Fruit fly (Drosophila melanogaster) whole organism, embryonic: ENCODE data around the gene PDCD-5.

ENCODE experiments used
- B-H1 ChIP-seq: fragments of 200-800 bp; sonication (Bioruptor generic); IDR thresholded peaks from 3 replicates; pipeline ENCODE4 v1.3.6; 2022; ENCODE audit warnings: missing biosample characterization, missing genetic modification characterization
- Bgb ChIP-seq: fragments of 200-800 bp; sonication (Bioruptor generic); IDR thresholded peaks from 2 replicates; pipeline ENCODE4 v1.3.6; 2022; ENCODE audit warnings: missing biosample characterization, missing genetic modification characterization; ENCODE audit not compliant: partially characterized antibody
- CG10147 ChIP-seq: fragments of 200-800 bp; sonication (Bioruptor generic); optimal IDR thresholded peaks from 2 replicates; lab custom pipeline; 2019; ENCODE audit warnings: missing biosample characterization, mild to moderate bottlenecking, missing genetic modification characterization, moderate library complexity
- CG10959 ChIP-seq: fragments of 200-800 bp; sonication (Bioruptor generic); IDR thresholded peaks from 2 replicates; pipeline ENCODE4 v1.3.6; 2022; ENCODE audit warnings: missing biosample characterization, missing genetic modification characterization
- CG12299 ChIP-seq: fragments of 200-800 bp; sonication (Bioruptor generic); optimal IDR thresholded peaks from 2 replicates; lab custom pipeline; 2018; ENCODE audit warnings: missing biosample characterization, mild to moderate bottlenecking, missing genetic modification characterization
- CG13894 ChIP-seq: fragments of 200-800 bp; sonication (Bioruptor generic); optimal IDR thresholded peaks from 3 replicates; lab custom pipeline; 2018; ENCODE audit warnings: missing biosample characterization, mild to moderate bottlenecking, missing genetic modification characterization, moderate library complexity
- CG14441 ChIP-seq: fragments of 200-800 bp; sonication (Bioruptor generic); IDR thresholded peaks from 2 replicates; pipeline ENCODE4 v1.3.6; 2022; ENCODE audit warnings: missing biosample characterization, missing genetic modification characterization
- CG14710 ChIP-seq: fragments of 200-800 bp; sonication (Bioruptor generic); optimal IDR thresholded peaks from 3 replicates; lab custom pipeline; 2019; ENCODE audit warnings: missing biosample characterization, mild to moderate bottlenecking, missing genetic modification characterization, moderate library complexity
- CG14965 ChIP-seq: fragments of 200-800 bp; sonication (Bioruptor generic); optimal IDR thresholded peaks from 2 replicates; lab custom pipeline; 2016; ENCODE audit warnings: missing biosample characterization, missing genetic modification characterization, borderline replicate concordance
- CG1529 ChIP-seq: fragments of 200-800 bp; sonication (Bioruptor generic); optimal IDR thresholded peaks from 3 replicates; lab custom pipeline; 2018; ENCODE audit warnings: missing biosample characterization, missing genetic modification characterization
- CG1603 ChIP-seq: fragments of 200-800 bp; sonication (Bioruptor generic); optimal IDR thresholded peaks from 2 replicates; lab custom pipeline; 2019; ENCODE audit warnings: missing biosample characterization, mild to moderate bottlenecking, missing genetic modification characterization, moderate library complexity
- CG17802 ChIP-seq: fragments of 200-800 bp; sonication (Bioruptor generic); optimal IDR thresholded peaks from 2 replicates; lab custom pipeline; 2018; ENCODE audit warnings: missing biosample characterization, mild to moderate bottlenecking, missing genetic modification characterization, moderate library complexity
- CG2678 ChIP-seq: fragments of 200-800 bp; sonication (Bioruptor generic); optimal IDR thresholded peaks from 3 replicates; lab custom pipeline; 2019; ENCODE audit warnings: missing biosample characterization, mild to moderate bottlenecking, missing genetic modification characterization, moderate library complexity
- CG31388 ChIP-seq: fragments of 200-800 bp; sonication (Bioruptor generic); optimal IDR thresholded peaks from 2 replicates; lab custom pipeline; 2016; ENCODE audit warnings: missing biosample characterization, missing genetic modification characterization
- CG33213 ChIP-seq: fragments of 200-800 bp; sonication (Bioruptor generic); optimal IDR thresholded peaks from 3 replicates; lab custom pipeline; 2016; ENCODE audit warnings: missing biosample characterization, missing genetic modification characterization
- CG42726 ChIP-seq: fragments of 200-800 bp; sonication (Bioruptor generic); IDR thresholded peaks from 2 replicates; pipeline ENCODE4 v1.3.6; 2022; ENCODE audit warnings: missing biosample characterization, missing genetic modification characterization; ENCODE audit not compliant: partially characterized antibody
- CG9609 ChIP-seq: fragments of 200-800 bp; sonication (Bioruptor generic); optimal IDR thresholded peaks from 3 replicates; lab custom pipeline; 2016; ENCODE audit warnings: missing biosample characterization, missing genetic modification characterization
- CkIIα-i1 ChIP-seq: fragments of 200-800 bp; sonication (Bioruptor generic); IDR thresholded peaks from 2 replicates; pipeline ENCODE4 v1.3.6; 2022; ENCODE audit warnings: missing biosample characterization, missing genetic modification characterization
- H2.0 ChIP-seq: fragments of 200-800 bp; sonication (Bioruptor generic); IDR thresholded peaks from 2 replicates; pipeline ENCODE4 v1.3.6; 2022; ENCODE audit warnings: missing biosample characterization, missing genetic modification characterization
- Hey ChIP-seq: fragments of 200-800 bp; sonication (Bioruptor generic); optimal IDR thresholded peaks from 3 replicates; lab custom pipeline; 2018; ENCODE audit warnings: missing biosample characterization, mild to moderate bottlenecking, missing genetic modification characterization
- Lpt ChIP-seq: fragments of >200 bp; optimal IDR thresholded peaks from 2 replicates; lab custom pipeline; 2018; ENCODE audit warnings: missing biosample characterization, missing genetic modification characterization
- MESR4 ChIP-seq: fragments of 200-800 bp; sonication (Bioruptor generic); optimal IDR thresholded peaks from 2 replicates; lab custom pipeline; 2018; ENCODE audit warnings: missing biosample characterization, mild to moderate bottlenecking, missing genetic modification characterization, moderate library complexity
- Mad ChIP-seq: fragments of 200-800 bp; sonication (Bioruptor generic); optimal IDR thresholded peaks from 2 replicates; lab custom pipeline; 2016; ENCODE audit warnings: missing biosample characterization, missing genetic modification characterization
- Med ChIP-seq: fragments of 200-800 bp; sonication (Bioruptor generic); peaks from one replicate; lab custom pipeline; 2016; ENCODE audit warnings: missing biosample characterization, missing genetic modification characterization, mild to moderate bottlenecking, inconsistent platforms, moderate library complexity
- Mes4 ChIP-seq: fragments of 200-800 bp; sonication (Bioruptor generic); optimal IDR thresholded peaks from 2 replicates; lab custom pipeline; 2016; ENCODE audit warnings: missing biosample characterization, missing genetic modification characterization
- NFAT ChIP-seq: fragments of 200-800 bp; sonication (Bioruptor generic); IDR thresholded peaks from 2 replicates; pipeline ENCODE4 v1.3.6; 2022; ENCODE audit warnings: missing biosample characterization, missing genetic modification characterization
- NK7.1 ChIP-seq: fragments of 200-800 bp; sonication (Bioruptor generic); optimal IDR thresholded peaks from 3 replicates; lab custom pipeline; 2016; ENCODE audit warnings: missing biosample characterization, missing genetic modification characterization
- Neu2 ChIP-seq: fragments of 200-800 bp; sonication (Bioruptor generic); optimal IDR thresholded peaks from 3 replicates; lab custom pipeline; 2016; ENCODE audit warnings: missing biosample characterization, missing genetic modification characterization, borderline replicate concordance
- Sox102F ChIP-seq: fragments of 200-800 bp; sonication (Bioruptor generic); optimal IDR thresholded peaks from 2 replicates; lab custom pipeline; 2018; ENCODE audit warnings: missing biosample characterization, mild to moderate bottlenecking, missing genetic modification characterization, moderate library complexity
- Taf1 ChIP-seq: fragments of 200-800 bp; sonication (Bioruptor generic); IDR thresholded peaks from 2 replicates; pipeline ENCODE4 v1.3.6; 2022; ENCODE audit warnings: missing biosample characterization, missing genetic modification characterization
- ara ChIP-seq: fragments of 200-800 bp; sonication (Bioruptor generic); IDR thresholded peaks from 2 replicates; pipeline ENCODE4 v1.3.6; 2022; ENCODE audit warnings: missing biosample characterization, missing genetic modification characterization
- ato ChIP-seq: fragments of 200-800 bp; sonication (Bioruptor generic); IDR thresholded peaks from 2 replicates; pipeline ENCODE4 v1.3.6; 2022; ENCODE audit warnings: missing biosample characterization, missing genetic modification characterization; ENCODE audit not compliant: partially characterized antibody
- br ChIP-seq: fragments of >200 bp; optimal IDR thresholded peaks from 2 replicates; lab custom pipeline; 2017
- bsh ChIP-seq, 2 experiments: fragments of 200-800 bp; sonication (Bioruptor generic); optimal IDR thresholded peaks; 2 replicates each; lab custom pipeline; 2017 to 2018; ENCODE audit warnings: mild to moderate bottlenecking in 2 of 2, missing biosample characterization in 2 of 2, missing genetic modification characterization in 2 of 2, moderate library complexity in 1 of 2
- chinmo ChIP-seq: fragments of 200-800 bp; sonication (Bioruptor generic); IDR thresholded peaks from 4 replicates; pipeline ENCODE4 v1.3.6; 2022; ENCODE audit warnings: missing biosample characterization, missing genetic modification characterization; ENCODE audit not compliant: partially characterized antibody
- crol ChIP-seq: fragments of 200-800 bp; sonication (Bioruptor generic); IDR thresholded peaks from 2 replicates; pipeline ENCODE4 v1.3.6; 2022; ENCODE audit warnings: missing biosample characterization, missing genetic modification characterization
- da ChIP-seq: fragments of 200-800 bp; sonication (Bioruptor generic); optimal IDR thresholded peaks from 2 replicates; lab custom pipeline; 2016; ENCODE audit warnings: missing biosample characterization, missing genetic modification characterization
- dm ChIP-seq: fragments of 200-800 bp; sonication (Bioruptor generic); optimal IDR thresholded peaks from 3 replicates; lab custom pipeline; 2016; ENCODE audit warnings: missing biosample characterization, missing genetic modification characterization
- ems ChIP-seq: fragments of 200-800 bp; sonication (Bioruptor generic); optimal IDR thresholded peaks from 3 replicates; lab custom pipeline; 2016; ENCODE audit warnings: missing biosample characterization, missing genetic modification characterization
- hkb ChIP-seq, 2 experiments: fragments of 200-800 bp in 1 of 2; fragments of >200 bp in 1 of 2; sonication (Bioruptor generic) in 1 of 2; IDR thresholded peaks in 1 of 2; optimal IDR thresholded peaks in 1 of 2; 2 replicates each; pipeline versions ENCODE4 v1.3.6 to Lab custom; 2017 to 2022; ENCODE audit warnings: missing biosample characterization in 1 of 2, missing genetic modification characterization in 1 of 2
- nom ChIP-seq: fragments of 200-800 bp; sonication (Bioruptor generic); optimal IDR thresholded peaks from 2 replicates; lab custom pipeline; 2017; ENCODE audit warnings: missing biosample characterization, missing genetic modification characterization, mild to moderate bottlenecking, moderate library complexity, missing genetic modification reagents
- p53 ChIP-seq: fragments of 200-800 bp; sonication (Bioruptor generic); optimal IDR thresholded peaks from 2 replicates; lab custom pipeline; 2016; ENCODE audit warnings: missing biosample characterization, missing genetic modification characterization
- pho ChIP-seq: fragments of 200-800 bp; sonication (Bioruptor generic); optimal IDR thresholded peaks from 2 replicates; lab custom pipeline; 2016; ENCODE audit warnings: missing biosample characterization, missing genetic modification characterization
- sens ChIP-seq: fragments of 200-800 bp; sonication (Bioruptor generic); peaks from one replicate; lab custom pipeline; 2016; ENCODE audit warnings: missing biosample characterization, missing genetic modification characterization
- shn ChIP-seq: fragments of 200-800 bp; sonication (Bioruptor generic); optimal IDR thresholded peaks from 3 replicates; lab custom pipeline; 2016; ENCODE audit warnings: missing biosample characterization, missing genetic modification characterization
- so ChIP-seq: fragments of 200-800 bp; sonication (Bioruptor generic); IDR thresholded peaks from 3 replicates; pipeline ENCODE4 v1.3.6; 2022; ENCODE audit warnings: missing biosample characterization, missing genetic modification characterization
- toy ChIP-seq: fragments of 200-800 bp; sonication (Bioruptor generic); IDR thresholded peaks from 2 replicates; pipeline ENCODE4 v1.3.6; 2022; ENCODE audit warnings: missing biosample characterization, missing genetic modification characterization
- ttk ChIP-seq: fragments of 200-800 bp; sonication (Bioruptor generic); IDR thresholded peaks from 2 replicates; pipeline ENCODE4 v2.1.2; 2022; ENCODE audit warnings: missing biosample characterization, missing genetic modification characterization
- unc-4 ChIP-seq: fragments of 200-800 bp; sonication (Bioruptor generic); IDR thresholded peaks from 2 replicates; pipeline ENCODE4 v1.3.6; 2022; ENCODE audit warnings: missing biosample characterization, missing genetic modification characterization; ENCODE audit not compliant: partially characterized antibody
- wek ChIP-seq: fragments of 200-800 bp; sonication (Bioruptor generic); optimal IDR thresholded peaks from 3 replicates; lab custom pipeline; 2018; ENCODE audit warnings: missing biosample characterization, mild to moderate bottlenecking, missing genetic modification characterization, moderate library complexity
- z ChIP-seq: fragments of 200-800 bp; sonication (Bioruptor generic); IDR thresholded peaks from 3 replicates; pipeline ENCODE4 v1.3.6; 2022; ENCODE audit warnings: missing biosample characterization, missing genetic modification characterization

Gene PDCD-5

dm6 chr3L:16203236-16203635, 28.6 kb downstream of the PDCD-5 start (continued):
- TF ChIP-seq CG9609 (GFP tag; lab: Kevin White, UChicago) (peak; percentile 72), z (GFP tag; lab: Robert Waterston, UW) (no peak), CG2678 (tag; lab: Kevin White, UChicago) (peak; percentile 90), sens (GFP tag; lab: Kevin White, UChicago) (peak; percentile 94), crol (no peak), Taf1 (GFP tag; lab: Robert Waterston, UW) (peak; percentile 79), MESR4 (GFP tag; lab: Kevin White, UChicago) (peak; percentile 2), CG14710 (tag; lab: Kevin White, UChicago) (no peak), CG10959 (GFP tag; lab: Robert Waterston, UW) (peak; percentile 47; the same call in 1 of the 2 replicates), nom (GFP tag; lab: Kevin White, UChicago) (no peak), Bgb (GFP tag; lab: Robert Waterston, UW) (no peak), CG13894 (tag; lab: Kevin White, UChicago) (peak; percentile 70), CG33213 (GFP tag; lab: Kevin White, UChicago) (peak; percentile 66), H2.0 (GFP tag; lab: Robert Waterston, UW) (peak; percentile 84), Mad (peak; percentile 26), CG1529 (GFP tag; lab: Kevin White, UChicago) (peak; percentile 10), CG42726 (GFP tag; lab: Robert Waterston, UW) (no peak), hkb (optimal IDR thresholded peaks at IDR 0.05; lab: Kevin White, UChicago) (no peak), hkb (GFP tag; IDR thresholded peaks at IDR 0.05; lab: Robert Waterston, UW) (peak; percentile 81), CG14441 (GFP tag; lab: Robert Waterston, UW) (peak; percentile 87), CG14965 (GFP tag; lab: Kevin White, UChicago) (peak; percentile 12), so (GFP tag; lab: Robert Waterston, UW) (peak; percentile 63; the same call in 1 of the 3 replicates), ttk (peak; percentile 83), unc-4 (GFP tag; lab: Robert Waterston, UW) (no peak), CG17802 (tag; lab: Kevin White, UChicago) (peak; percentile 33), CG31388 (GFP tag; lab: Kevin White, UChicago) (peak; percentile 27), toy (peak; percentile 78), NFAT (GFP tag; lab: Robert Waterston, UW) (peak; percentile 87), bsh (GFP tag; optimal IDR thresholded peaks at IDR 0.05; lab: Kevin White, UChicago) (peak in 1 of 2 experiments; percentile 51), shn (peak; percentile 73), CG10147 (GFP tag; lab: Kevin White, UChicago) (peak; percentile 75), ara (GFP tag; lab: Robert Waterston, UW) (peak; percentile 69), CG12299 (peak; percentile 40), Med (peak; percentile 99), br (lab: Kevin White, UChicago) (no peak), wek (GFP tag; lab: Kevin White, UChicago) (no peak), B-H1 (GFP tag; lab: Robert Waterston, UW) (peak; percentile 81), Lpt (no peak), p53 (GFP tag; lab: Kevin White, UChicago) (no peak), NK7.1 (peak; percentile 27), chinmo (GFP tag; lab: Robert Waterston, UW) (no peak), Mes4 (GFP tag; lab: Kevin White, UChicago) (peak; percentile 9), Neu2 (GFP tag; lab: Kevin White, UChicago) (no peak), Sox102F (GFP tag; lab: Kevin White, UChicago) (peak; percentile 78), pho (GFP tag; lab: Kevin White, UChicago) (peak; percentile 77), dm (GFP tag; lab: Kevin White, UChicago) (peak; percentile 1), ato (GFP tag; lab: Robert Waterston, UW) (no peak), CG1603 (tag; lab: Kevin White, UChicago) (peak; percentile 86), CkIIα-i1 (GFP tag; lab: Robert Waterston, UW) (peak; percentile 75; the same call in 1 of the 2 replicates), da (GFP tag; lab: Kevin White, UChicago) (no peak), Hey (tag; lab: Kevin White, UChicago) (no peak), ems (GFP tag; lab: Kevin White, UChicago) (peak; percentile 78)
